Worm (Caenorhabditis elegans) whole organism, L4/young adult: ENCODE results near the gene fbl-1.

Experiments
- W03F9.2 ChIP-seq: fragments of 150-350 bp; optimal IDR thresholded peaks from 2 replicates; lab custom pipeline; 2014; ENCODE audit warnings: missing biosample characterization, missing genetic modification characterization
- dao-5 ChIP-seq: sonication (generic microtip); optimal IDR thresholded peaks from 2 replicates; lab custom pipeline; 2016; ENCODE audit warnings: missing genotype, missing genetic modification characterization, moderate library complexity, missing compliant biosample characterization
- him-1 ChIP-seq: sonication (generic microtip); optimal IDR thresholded peaks from 2 replicates; lab custom pipeline; 2016; ENCODE audit warnings: missing genotype, missing genetic modification reagents, missing genetic modification characterization, missing compliant biosample characterization

DNA sequence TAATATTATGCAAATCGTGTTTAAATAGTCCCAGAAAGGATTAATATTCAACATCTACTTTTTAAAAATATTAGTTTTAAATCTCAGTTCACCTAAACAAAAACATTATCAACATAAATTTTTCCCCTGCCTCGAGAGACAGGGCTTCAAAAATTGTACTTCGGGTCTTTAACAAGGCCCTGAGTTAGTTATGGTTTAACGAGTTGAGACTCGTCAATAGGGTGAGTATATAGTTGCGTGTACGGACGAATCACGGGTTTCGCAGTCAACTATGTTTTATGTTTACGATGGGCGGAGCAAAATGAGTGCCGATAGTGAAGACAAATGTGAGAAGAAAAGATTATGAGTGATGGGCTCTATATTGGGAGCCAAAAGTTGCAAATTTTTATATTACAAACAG, 29.0 kb upstream of the fbl-1 start:
- TF ChIP-seq W03F9.2 (tag; lab: Kevin White, UChicago) (no peak), him-1 (tag; lab: Kevin White, UChicago) (no peak), dao-5 (no peak)
